Worm (Caenorhabditis elegans) whole organism, L4 larva: ENCODE measurements around the gene inpp-4B.

Source experiments
- Y75B8A.6 ChIP-seq: fragments of 200-800 bp; sonication (Bioruptor generic); IDR thresholded peaks from 2 replicates; pipeline ENCODE4 v1.3.6; 2022; ENCODE audit warnings: missing genetic modification reagents, missing genetic modification characterization, missing compliant biosample characterization
- ZK546.5 ChIP-seq, 2 experiments: sonication (generic microtip); optimal IDR thresholded peaks; 2 replicates each; lab custom pipeline; 2017; ENCODE audit warnings: missing biosample characterization in 2 of 2, missing genetic modification characterization in 2 of 2
- aha-1 ChIP-seq: fragments of 150-350 bp; peaks from one replicate; lab custom pipeline; 2014; ENCODE audit warnings: missing biosample characterization, missing genetic modification characterization
- attf-4 ChIP-seq: sonication (generic microtip); optimal IDR thresholded peaks from 3 replicates; lab custom pipeline; 2017; ENCODE audit warnings: missing biosample characterization, missing genetic modification characterization
- dpl-1 ChIP-seq: fragments of 150-350 bp; optimal IDR thresholded peaks from 2 replicates; lab custom pipeline; 2014; ENCODE audit warnings: missing biosample characterization, missing genetic modification reagents, missing genetic modification characterization
- egl-43 ChIP-seq: fragments of 200-800 bp; sonication (Bioruptor generic); IDR thresholded peaks from 2 replicates; pipeline ENCODE4 v1.3.6; 2022; ENCODE audit warnings: missing genetic modification reagents, missing genetic modification characterization, missing compliant biosample characterization
- fkh-10 ChIP-seq: fragments of 150-350 bp; optimal IDR thresholded peaks from 2 replicates; lab custom pipeline; 2014; ENCODE audit warnings: missing biosample characterization, missing genetic modification reagents, missing genetic modification characterization
- fos-1 ChIP-seq: fragments of 150-350 bp; optimal IDR thresholded peaks from 2 replicates; lab custom pipeline; 2014; ENCODE audit warnings: missing biosample characterization, missing genetic modification characterization
- hif-1 ChIP-seq, 2 experiments: sonication (generic microtip); optimal IDR thresholded peaks; 2 replicates each; lab custom pipeline; 2016 to 2017; ENCODE audit warnings: missing compliant biosample characterization in 2 of 2, missing genetic modification characterization in 2 of 2, missing genetic modification reagents in 2 of 2, missing genotype in 2 of 2, mild to moderate bottlenecking in 1 of 2
- hlh-11 ChIP-seq: fragments of 200-800 bp; sonication (Bioruptor generic); optimal IDR thresholded peaks from 2 replicates; lab custom pipeline; 2018; ENCODE audit warnings: mild to moderate bottlenecking, missing genetic modification characterization, missing compliant biosample characterization
- lim-7 ChIP-seq: fragments of 200-800 bp; sonication (Bioruptor generic); IDR thresholded peaks from 2 replicates; pipeline ENCODE4 v1.3.6; 2022; ENCODE audit warnings: missing genetic modification characterization, missing compliant biosample characterization
- lin-38 ChIP-seq: fragments of 200-800 bp; sonication (Bioruptor generic); IDR thresholded peaks from 2 replicates; pipeline ENCODE4 v1.3.6; 2022; ENCODE audit warnings: missing genetic modification reagents, missing genetic modification characterization, missing compliant biosample characterization
- lsy-2 ChIP-seq, 2 experiments: fragments of 150-350 bp in 1 of 2; sonication (generic microtip) in 1 of 2; optimal IDR thresholded peaks; 2 replicates each; lab custom pipeline; 2014 to 2017; ENCODE audit warnings: missing biosample characterization in 2 of 2, missing genetic modification characterization in 2 of 2
- mdl-1 ChIP-seq, 2 experiments: fragments of 150-350 bp in 1 of 2; sonication (generic microtip) in 1 of 2; optimal IDR thresholded peaks; 2 replicates each; lab custom pipeline; 2014 to 2017; ENCODE audit warnings: missing biosample characterization in 2 of 2, missing genetic modification characterization in 2 of 2
- mdt-29 ChIP-seq: fragments of 200-800 bp; sonication (Bioruptor generic); IDR thresholded peaks from 2 replicates; pipeline ENCODE4 v1.3.6; 2022; ENCODE audit warnings: missing genetic modification reagents, missing genetic modification characterization, missing compliant biosample characterization
- mep-1 ChIP-seq: fragments of 150-350 bp; sonication (generic microtip); optimal IDR thresholded peaks from 3 replicates; lab custom pipeline; 2014; ENCODE audit warnings: missing biosample characterization, missing genetic modification characterization
- mes-2 ChIP-seq: sonication (generic microtip); optimal IDR thresholded peaks from 2 replicates; lab custom pipeline; 2016; ENCODE audit warnings: missing genotype, mild to moderate bottlenecking, missing genetic modification characterization, missing compliant biosample characterization; ENCODE audit not compliant: poor library complexity, severe bottlenecking
- nhr-25 ChIP-seq: sonication (generic microtip); optimal IDR thresholded peaks from 2 replicates; lab custom pipeline; 2017; ENCODE audit warnings: missing genetic modification characterization, mild to moderate bottlenecking, missing compliant biosample characterization, antibody characterized with exemption, moderate library complexity, borderline replicate concordance; ENCODE audit not compliant: insufficient read depth
- nhr-28 ChIP-seq: fragments of 150-350 bp; optimal IDR thresholded peaks from 2 replicates; lab custom pipeline; 2014; ENCODE audit warnings: missing biosample characterization, missing genetic modification characterization
- nhr-77 ChIP-seq: fragments of 150-350 bp; optimal IDR thresholded peaks from 2 replicates; lab custom pipeline; 2014; ENCODE audit warnings: missing biosample characterization, missing genetic modification characterization
- pha-4 ChIP-seq, 2 experiments: fragments of 150-350 bp in 1 of 2; fragments of 200-800 bp in 1 of 2; sonication (Bioruptor generic) in 1 of 2; IDR thresholded peaks in 1 of 2; optimal IDR thresholded peaks in 1 of 2; 2 replicates each; pipeline versions ENCODE4 v1.3.6 to Lab custom; 2014 to 2022; ENCODE audit warnings: missing genetic modification characterization in 2 of 2, missing genetic modification reagents in 2 of 2, missing biosample characterization in 1 of 2, missing compliant biosample characterization in 1 of 2
- rbr-2 ChIP-seq: sonication (generic microtip); optimal IDR thresholded peaks from 2 replicates; lab custom pipeline; 2016; ENCODE audit warnings: missing genotype, missing genetic modification characterization, missing compliant biosample characterization
- set-16 ChIP-seq: fragments of 200-800 bp; sonication (Bioruptor generic); IDR thresholded peaks from 2 replicates; pipeline ENCODE4 v1.3.6; 2022; ENCODE audit warnings: missing genetic modification reagents, missing genetic modification characterization, missing compliant biosample characterization
- skn-1 ChIP-seq: fragments of 150-350 bp; optimal IDR thresholded peaks from 2 replicates; lab custom pipeline; 2014; ENCODE audit warnings: missing biosample characterization, missing genetic modification characterization
- tag-97 ChIP-seq: fragments of 200-800 bp; sonication (Bioruptor generic); IDR thresholded peaks from 2 replicates; pipeline ENCODE4 v1.3.6; 2022; ENCODE audit warnings: missing genetic modification characterization, missing compliant biosample characterization
- unc-130 ChIP-seq: sonication (generic microtip); optimal IDR thresholded peaks from 2 replicates; lab custom pipeline; 2016; ENCODE audit warnings: missing genetic modification reagents, missing genetic modification characterization, missing compliant biosample characterization
- unc-62 ChIP-seq, 3 experiments: fragments of 150-350 bp in 1 of 3; sonication (generic microtip); optimal IDR thresholded peaks in 2 of 3; peaks in 1 of 3; 1 replicate in 1 of 3; 2 replicates in 2 of 3; lab custom pipeline; 2014 to 2017; ENCODE audit warnings: missing biosample characterization in 3 of 3, missing genetic modification characterization in 3 of 3, missing genetic modification reagents in 3 of 3, missing genotype in 1 of 3
- vab-7 ChIP-seq: fragments of 200-800 bp; sonication (Bioruptor generic); IDR thresholded peaks from 2 replicates; pipeline ENCODE4 v1.3.6; 2022; ENCODE audit warnings: missing genetic modification reagents, missing genetic modification characterization, missing compliant biosample characterization
- ztf-11 ChIP-seq: fragments of 150-350 bp; optimal IDR thresholded peaks from 2 replicates; lab custom pipeline; 2014; ENCODE audit warnings: missing biosample characterization, missing genetic modification characterization
- ztf-7 ChIP-seq: fragments of 150-350 bp; optimal IDR thresholded peaks from 2 replicates; lab custom pipeline; 2014; ENCODE audit warnings: missing biosample characterization, missing genetic modification characterization

The inpp-4B gene

DNA sequence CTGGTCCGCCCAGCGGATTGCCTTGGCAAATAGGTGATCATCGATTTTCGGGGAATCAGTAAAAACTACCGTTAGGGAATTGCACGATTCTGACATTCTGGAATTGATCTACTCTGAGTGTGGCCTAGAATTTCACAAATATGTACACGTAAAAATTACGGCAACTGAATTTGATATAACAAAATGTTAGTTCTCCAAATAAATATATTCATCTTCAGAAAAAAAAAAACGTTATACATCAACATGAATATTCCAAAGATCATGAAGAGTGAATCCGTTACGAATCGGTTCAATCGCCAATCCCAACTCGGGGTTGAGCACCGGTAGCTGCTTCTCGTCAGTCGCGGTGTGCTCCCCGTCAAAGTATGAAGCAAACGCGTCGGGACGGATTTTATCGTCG is 8.0 kb downstream of the inpp-4B start, which contains the start of gene rip-1:
Gene rip-1 (minus strand): TSS at position 101 of the 400 bp plus-strand sequence.
- no peak for TF ChIP-seq egl-43 (GFP tag; lab: Robert Waterston, UW)
- no peak for TF ChIP-seq fkh-10 (GFP tag; lab: Kevin White, UChicago)
- TF ChIP-seq nhr-25 (tag; lab: Kevin White, UChicago) = no peak
- no peak for TF ChIP-seq vab-7 (GFP tag; lab: Robert Waterston, UW)
- no peak for TF ChIP-seq attf-4
- no peak for TF ChIP-seq unc-130 (GFP tag; lab: Kevin White, UChicago)
- TF ChIP-seq mes-2 (tag; lab: Kevin White, UChicago) = no peak
- no peak for TF ChIP-seq mep-1

DNA sequence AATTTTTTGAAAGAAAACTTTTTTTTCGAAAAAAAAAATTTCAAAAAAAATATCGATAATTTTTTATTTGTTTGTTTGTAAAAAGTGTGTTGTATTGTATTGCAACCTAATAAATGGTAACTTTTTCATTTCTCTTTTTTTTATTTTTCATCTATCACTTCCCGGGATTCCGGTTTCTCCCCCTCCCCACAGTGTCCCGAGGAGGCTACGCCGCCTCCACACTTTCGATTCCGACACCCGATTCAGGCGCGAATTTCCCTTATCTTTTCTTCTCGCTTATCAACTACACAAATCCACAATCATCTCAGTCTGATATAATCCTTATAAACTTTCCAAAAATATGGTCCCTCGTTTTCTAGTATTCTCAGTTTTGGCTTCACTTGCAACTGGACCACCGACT is 12.1 kb downstream of the inpp-4B start, which contains the start of gene R01H10.4:
Gene R01H10.4 (plus strand): TSS at position 236 of the 400 bp plus-strand sequence.
- peak; percentile 73 for TF ChIP-seq nhr-28
- no peak for TF ChIP-seq ZK546.5 (tag; optimal IDR thresholded peaks at IDR 0.05; lab: Kevin White, UChicago)
- peak; percentile 53 for TF ChIP-seq aha-1 (tag; lab: Kevin White, UChicago)
- TF ChIP-seq, all 104 proteins: peak for 2

DNA sequence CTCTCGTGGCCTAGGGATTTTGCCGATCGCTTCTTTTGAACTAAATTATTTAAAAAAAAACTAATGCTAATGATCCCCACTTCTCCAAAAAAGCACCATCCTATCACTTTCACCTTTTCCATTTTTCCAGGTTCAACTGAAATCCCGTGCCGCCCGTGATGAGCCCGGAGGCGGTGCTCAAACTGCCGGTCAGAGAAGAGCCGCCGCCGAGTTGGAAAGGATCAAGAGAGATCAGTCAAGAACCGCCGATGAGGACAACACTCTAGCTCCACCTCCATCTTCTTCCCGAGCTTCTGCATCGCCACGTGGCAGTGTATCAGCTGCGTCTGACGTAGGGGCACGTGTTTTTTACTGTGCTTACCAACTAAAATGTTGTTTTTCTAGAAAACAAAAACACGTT is 13.3 kb downstream of the inpp-4B start:
- TF ChIP-seq egl-43 (GFP tag; lab: Robert Waterston, UW) (0 out of 2 replicates have a peak, but pooled peaks have one; percentile 14), fos-1 (tag; lab: Kevin White, UChicago) (no peak), unc-62 (GFP tag; optimal IDR thresholded peaks at IDR 0.05 in 1 of 2; lab: Kevin White, UChicago) (peak in 1 of 2 experiments; percentile 1), unc-62 (tag; optimal IDR thresholded peaks at IDR 0.05; lab: Kevin White, UChicago) (no peak), ztf-7 (tag; lab: Kevin White, UChicago) (no peak), mdt-29 (no peak), set-16 (peak; percentile 75)

DNA sequence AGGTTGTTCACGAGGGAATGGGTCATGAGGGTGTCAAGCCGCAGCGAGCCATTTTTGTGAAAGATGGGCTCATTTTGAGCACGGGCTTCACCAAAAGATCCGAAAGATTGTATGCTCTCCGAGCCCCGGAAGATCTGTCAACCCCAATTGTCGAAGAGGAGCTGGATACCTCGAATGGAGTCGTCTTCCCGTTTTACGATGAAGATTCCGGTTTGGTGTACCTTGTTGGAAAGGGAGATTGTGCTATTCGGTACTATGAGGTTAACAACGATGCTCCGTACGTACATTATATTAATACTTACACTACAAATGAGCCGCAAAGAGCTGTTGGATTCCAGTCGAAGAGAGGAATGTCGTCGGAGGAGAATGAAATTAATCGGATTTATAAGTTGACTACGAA is 15.6 kb downstream of the inpp-4B start:
- TF ChIP-seq aha-1 (tag; lab: Kevin White, UChicago) (peak; percentile 95), rbr-2 (tag; lab: Kevin White, UChicago) (no peak)

DNA sequence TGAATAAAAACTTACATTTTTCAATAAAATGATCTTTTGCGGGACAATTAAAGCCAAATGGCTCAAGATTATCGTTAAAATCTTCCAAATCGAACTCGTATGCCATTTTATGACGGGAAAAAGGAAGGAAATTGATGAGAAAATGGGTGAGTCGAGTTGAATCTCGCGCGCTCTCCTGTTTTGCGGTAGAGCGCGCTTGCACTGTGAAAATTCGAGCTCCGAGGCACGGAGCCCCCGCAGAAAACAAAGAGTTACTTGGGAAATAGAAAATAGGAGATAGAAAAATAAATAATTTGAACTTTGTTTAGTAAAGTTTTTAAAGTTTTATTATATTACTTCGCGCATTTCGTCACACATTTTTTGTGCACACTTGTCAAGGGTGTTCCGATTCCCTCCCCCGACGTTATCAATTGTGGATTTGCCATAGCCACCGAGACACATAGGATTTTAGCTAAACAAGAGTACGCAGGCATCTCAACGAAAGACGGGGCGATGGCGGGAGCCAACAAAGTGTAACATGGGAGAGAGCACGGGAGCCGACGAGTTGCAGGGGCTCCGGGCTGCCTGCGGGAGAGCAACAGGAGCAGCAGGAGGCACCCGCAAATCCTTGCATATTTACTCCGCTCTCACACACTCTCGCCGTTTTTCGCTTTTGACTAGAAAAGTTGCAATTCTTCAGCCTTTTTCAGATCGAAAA is 18.1 kb downstream of the inpp-4B start, which contains the start of the genes div-1 and cor-1:
Gene div-1 (minus strand): TSS at position 119 of the 697 bp plus-strand sequence.
Gene cor-1 (plus strand): TSS at position 671 of the 697 bp plus-strand sequence.
- TF ChIP-seq nhr-28 = peak; percentile 12
- TF ChIP-seq hif-1 (tag; optimal IDR thresholded peaks at IDR 0.05; lab: Kevin White, UChicago) = peak in 1 of 2 experiments; percentile 1
- TF ChIP-seq set-16 = peak; percentile 75
- TF ChIP-seq hlh-11 (tag; lab: Kevin White, UChicago) = peak; percentile 23
- TF ChIP-seq nhr-77 (tag; lab: Kevin White, UChicago) = peak; percentile 17
- peak; percentile 73 for TF ChIP-seq dpl-1 (GFP tag; lab: Kevin White, UChicago)
- TF ChIP-seq skn-1 (tag; lab: Kevin White, UChicago) = no peak
- TF ChIP-seq lin-38 (GFP tag; lab: Robert Waterston, UW) = peak; percentile 93
- peak; percentile 62; the same call in 1 of the 2 replicates for TF ChIP-seq egl-43 (GFP tag; lab: Robert Waterston, UW)
- no peak for TF ChIP-seq lim-7 (GFP tag; lab: Robert Waterston, UW)
- TF ChIP-seq lsy-2 (tag; optimal IDR thresholded peaks at IDR 0.05; lab: Kevin White, UChicago) = peak in 1 of 2 experiments; percentile 53
- TF ChIP-seq unc-62 (GFP tag; optimal IDR thresholded peaks at IDR 0.05 in 1 of 2; lab: Kevin White, UChicago) = peak in 1 of 2 experiments; percentile 90
- TF ChIP-seq unc-62 (tag; optimal IDR thresholded peaks at IDR 0.05; lab: Kevin White, UChicago) = no peak
- peak; percentile 73 for TF ChIP-seq mes-2 (tag; lab: Kevin White, UChicago)
- TF ChIP-seq Y75B8A.6 = no peak
- TF ChIP-seq, all 104 proteins: peak for 11

DNA sequence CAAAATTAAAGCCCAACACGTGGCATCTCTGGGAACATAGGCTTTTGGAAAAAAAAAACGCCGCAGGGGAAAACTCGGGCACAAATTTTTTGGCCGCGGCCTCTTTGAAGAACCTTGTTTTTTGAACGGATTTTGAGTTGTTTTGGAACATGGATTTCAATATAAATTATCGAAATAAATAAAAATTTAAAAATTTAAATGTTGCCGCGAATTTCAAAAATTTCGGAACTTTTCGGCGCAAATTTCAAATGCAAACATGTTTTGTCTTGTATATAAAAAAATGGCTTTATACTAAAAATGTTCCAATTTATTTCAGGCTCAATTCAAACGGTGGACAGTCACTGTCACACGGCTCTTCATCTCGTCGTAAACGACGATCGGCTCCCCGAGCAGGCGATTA is 22.7 kb downstream of the inpp-4B start:
- TF ChIP-seq pha-4 (GFP tag; IDR thresholded peaks at IDR 0.05; lab: Robert Waterston, UW) (no peak), pha-4 (tag; optimal IDR thresholded peaks at IDR 0.05; lab: Kevin White, UChicago) (no peak), lim-7 (GFP tag; lab: Robert Waterston, UW) (no peak), lsy-2 (tag; optimal IDR thresholded peaks at IDR 0.05; lab: Kevin White, UChicago) (no peak), ztf-11 (tag; lab: Kevin White, UChicago) (no peak), tag-97 (GFP tag; lab: Robert Waterston, UW) (no peak), mdl-1 (tag; optimal IDR thresholded peaks at IDR 0.05; lab: Kevin White, UChicago) (no peak), aha-1 (tag; lab: Kevin White, UChicago) (peak; percentile 95)
